Fruit fly (Drosophila melanogaster) whole organism, embryonic: ENCODE data around the gene RpS15Aa.

Experiments used
- BtbVII ChIP-seq: fragments of 200-800 bp; sonication (Bioruptor generic); optimal IDR thresholded peaks from 3 replicates; lab custom pipeline; 2017; ENCODE audit warnings: missing biosample characterization, mild to moderate bottlenecking, missing genetic modification characterization
- Bteb2 ChIP-seq: fragments of 200-800 bp; sonication (Bioruptor generic); optimal IDR thresholded peaks from 2 replicates; lab custom pipeline; 2016; ENCODE audit warnings: missing biosample characterization, missing genetic modification characterization
- CG11504 ChIP-seq: fragments of 200-800 bp; sonication (Bioruptor generic); optimal IDR thresholded peaks from 3 replicates; lab custom pipeline; 2019; ENCODE audit warnings: missing biosample characterization, mild to moderate bottlenecking, missing genetic modification characterization, moderate library complexity
- CG13775 ChIP-seq: fragments of 200-800 bp; sonication (Bioruptor generic); optimal IDR thresholded peaks from 3 replicates; lab custom pipeline; 2017; ENCODE audit warnings: missing biosample characterization, mild to moderate bottlenecking, missing genetic modification characterization
- CG14710 ChIP-seq: fragments of 200-800 bp; sonication (Bioruptor generic); optimal IDR thresholded peaks from 3 replicates; lab custom pipeline; 2019; ENCODE audit warnings: missing biosample characterization, mild to moderate bottlenecking, missing genetic modification characterization, moderate library complexity
- CG17359 ChIP-seq: fragments of 200-800 bp; sonication (Bioruptor generic); optimal IDR thresholded peaks from 3 replicates; lab custom pipeline; 2018; ENCODE audit warnings: missing biosample characterization, mild to moderate bottlenecking, missing genetic modification characterization, moderate library complexity
- CG17802 ChIP-seq: fragments of 200-800 bp; sonication (Bioruptor generic); optimal IDR thresholded peaks from 2 replicates; lab custom pipeline; 2018; ENCODE audit warnings: missing biosample characterization, mild to moderate bottlenecking, missing genetic modification characterization, moderate library complexity
- CG2120 ChIP-seq: fragments of 200-800 bp; sonication (Bioruptor generic); optimal IDR thresholded peaks from 3 replicates; lab custom pipeline; 2016; ENCODE audit warnings: missing biosample characterization, missing genetic modification characterization
- CG31365 ChIP-seq: fragments of 200-800 bp; sonication (Bioruptor generic); optimal IDR thresholded peaks from 2 replicates; lab custom pipeline; 2018; ENCODE audit warnings: missing biosample characterization, mild to moderate bottlenecking, missing genetic modification characterization
- CG4617 ChIP-seq: fragments of 200-800 bp; sonication (Bioruptor generic); optimal IDR thresholded peaks from 3 replicates; lab custom pipeline; 2016; ENCODE audit warnings: missing biosample characterization, missing genetic modification characterization, borderline replicate concordance
- CG5245 ChIP-seq: fragments of 200-800 bp; sonication (Bioruptor generic); optimal IDR thresholded peaks from 3 replicates; lab custom pipeline; 2016; ENCODE audit warnings: missing biosample characterization, missing genetic modification characterization
- CG6272 ChIP-seq: fragments of 200-800 bp; sonication (Bioruptor generic); IDR thresholded peaks from 2 replicates; pipeline ENCODE4 v1.3.6; 2022; ENCODE audit warnings: missing biosample characterization, missing genetic modification characterization
- CG6791 ChIP-seq: fragments of 200-800 bp; sonication (Bioruptor generic); IDR thresholded peaks from 3 replicates; pipeline ENCODE4 v1.3.6; 2022; ENCODE audit warnings: missing biosample characterization, missing genetic modification characterization; ENCODE audit not compliant: partially characterized antibody
- CG6813 ChIP-seq: fragments of 200-800 bp; sonication (Bioruptor generic); optimal IDR thresholded peaks from 2 replicates; lab custom pipeline; 2017; ENCODE audit warnings: missing biosample characterization, missing genetic modification characterization, mild to moderate bottlenecking, moderate library complexity, missing genetic modification reagents
- CG7271 ChIP-seq: fragments of 200-800 bp; sonication (Bioruptor generic); optimal IDR thresholded peaks from 2 replicates; lab custom pipeline; 2018; ENCODE audit warnings: missing biosample characterization, mild to moderate bottlenecking, missing genetic modification characterization, moderate library complexity
- CG7928 ChIP-seq: fragments of 200-800 bp; sonication (Bioruptor generic); optimal IDR thresholded peaks from 2 replicates; lab custom pipeline; 2017; ENCODE audit warnings: missing biosample characterization, mild to moderate bottlenecking, missing genetic modification characterization
- Deaf1 ChIP-seq: fragments of 200-800 bp; optimal IDR thresholded peaks from 3 replicates; lab custom pipeline; 2019; ENCODE audit warnings: missing biosample characterization, mild to moderate bottlenecking, missing genetic modification characterization, moderate library complexity
- Dip2 ChIP-seq: fragments of 200-800 bp; sonication (Bioruptor generic); IDR thresholded peaks from 2 replicates; pipeline ENCODE4 v1.3.6; 2022; ENCODE audit warnings: missing biosample characterization, missing genetic modification characterization
- Doc2 ChIP-seq: fragments of 200-800 bp; sonication (Bioruptor generic); IDR thresholded peaks from 2 replicates; pipeline ENCODE4 v1.3.6; 2022; ENCODE audit warnings: missing biosample characterization, missing genetic modification characterization
- GATAe ChIP-seq: fragments of 200-800 bp; sonication (Bioruptor generic); conservative IDR thresholded peaks from 2 replicates; pipeline ENCODE4 v1.3.6; 2022; ENCODE audit warnings: missing biosample characterization, missing genetic modification characterization
- HHEX ChIP-seq: fragments of 200-800 bp; sonication (Bioruptor generic); optimal IDR thresholded peaks from 3 replicates; lab custom pipeline; 2017; ENCODE audit warnings: missing biosample characterization, mild to moderate bottlenecking, missing genetic modification characterization, missing genetic modification reagents
- HLHmδ ChIP-seq: fragments of 200-800 bp; sonication (Bioruptor generic); optimal IDR thresholded peaks from 2 replicates; lab custom pipeline; 2018; ENCODE audit warnings: missing biosample characterization, mild to moderate bottlenecking, missing genetic modification characterization, moderate library complexity
- Hey ChIP-seq: fragments of 200-800 bp; sonication (Bioruptor generic); optimal IDR thresholded peaks from 3 replicates; lab custom pipeline; 2018; ENCODE audit warnings: missing biosample characterization, mild to moderate bottlenecking, missing genetic modification characterization
- PHDP ChIP-seq: fragments of 200-800 bp; sonication (Bioruptor generic); optimal IDR thresholded peaks from 3 replicates; lab custom pipeline; 2018; ENCODE audit warnings: missing biosample characterization, mild to moderate bottlenecking, missing genetic modification characterization, moderate library complexity
- Ravus ChIP-seq: fragments of 200-800 bp; sonication (Bioruptor generic); IDR thresholded peaks from 2 replicates; pipeline ENCODE4 v1.3.6; 2022; ENCODE audit warnings: missing biosample characterization, missing genetic modification characterization
- Sox100B ChIP-seq: fragments of 200-800 bp; sonication (Bioruptor generic); optimal IDR thresholded peaks from 3 replicates; lab custom pipeline; 2018; ENCODE audit warnings: missing biosample characterization, mild to moderate bottlenecking, missing genetic modification characterization
- ara ChIP-seq: fragments of 200-800 bp; sonication (Bioruptor generic); IDR thresholded peaks from 2 replicates; pipeline ENCODE4 v1.3.6; 2022; ENCODE audit warnings: missing biosample characterization, missing genetic modification characterization
- br ChIP-seq: fragments of >200 bp; optimal IDR thresholded peaks from 2 replicates; lab custom pipeline; 2017
- cas ChIP-seq: fragments of 200-800 bp; sonication (Bioruptor generic); IDR thresholded peaks from 2 replicates; pipeline ENCODE4 v1.3.6; 2022; ENCODE audit warnings: missing biosample characterization, missing genetic modification characterization
- chn ChIP-seq: fragments of 200-800 bp; sonication (Bioruptor generic); optimal IDR thresholded peaks from 2 replicates; lab custom pipeline; 2016; ENCODE audit warnings: missing biosample characterization, missing genetic modification characterization
- dm ChIP-seq: fragments of 200-800 bp; sonication (Bioruptor generic); optimal IDR thresholded peaks from 3 replicates; lab custom pipeline; 2016; ENCODE audit warnings: missing biosample characterization, missing genetic modification characterization
- en ChIP-seq: fragments of 200-800 bp; sonication (Bioruptor generic); optimal IDR thresholded peaks from 2 replicates; lab custom pipeline; 2016; ENCODE audit warnings: missing biosample characterization, missing genetic modification characterization
- gfzf ChIP-seq: fragments of 200-800 bp; sonication (Bioruptor generic); optimal IDR thresholded peaks from 2 replicates; lab custom pipeline; 2016; ENCODE audit warnings: missing biosample characterization, mild to moderate bottlenecking, missing genetic modification characterization, moderate library complexity
- h ChIP-seq: fragments of >200 bp; optimal IDR thresholded peaks from 2 replicates; lab custom pipeline; 2017
- jigr1 ChIP-seq: fragments of 200-800 bp; sonication (Bioruptor generic); IDR thresholded peaks from 3 replicates; pipeline ENCODE4 v1.3.6; 2022; ENCODE audit warnings: missing biosample characterization, missing genetic modification characterization
- jing ChIP-seq: fragments of 200-800 bp; sonication (Bioruptor generic); optimal IDR thresholded peaks from 2 replicates; lab custom pipeline; 2018; ENCODE audit warnings: missing biosample characterization, mild to moderate bottlenecking, missing genetic modification characterization
- lbe ChIP-seq: fragments of 200-800 bp; sonication (Bioruptor generic); optimal IDR thresholded peaks from 2 replicates; lab custom pipeline; 2016; ENCODE audit warnings: missing biosample characterization, mild to moderate bottlenecking, missing genetic modification characterization
- nerfin-2 ChIP-seq: fragments of 200-800 bp; sonication (Bioruptor generic); IDR thresholded peaks from 2 replicates; pipeline ENCODE4 v1.3.6; 2022; ENCODE audit warnings: missing biosample characterization, missing genetic modification characterization; ENCODE audit not compliant: partially characterized antibody
- nmo ChIP-seq: fragments of 200-800 bp; sonication (Bioruptor generic); optimal IDR thresholded peaks from 2 replicates; lab custom pipeline; 2018; ENCODE audit warnings: missing biosample characterization, mild to moderate bottlenecking, missing genetic modification characterization, moderate library complexity
- pfk ChIP-seq: fragments of 200-800 bp; sonication (Bioruptor generic); optimal IDR thresholded peaks from 2 replicates; lab custom pipeline; 2018; ENCODE audit warnings: missing biosample characterization, mild to moderate bottlenecking, missing genetic modification characterization, moderate library complexity
- pita ChIP-seq: fragments of 200-800 bp; sonication (Bioruptor generic); optimal IDR thresholded peaks from 2 replicates; lab custom pipeline; 2017; ENCODE audit warnings: missing biosample characterization, mild to moderate bottlenecking, missing genetic modification characterization
- psq ChIP-seq: fragments of 200-800 bp; sonication (Bioruptor generic); optimal IDR thresholded peaks from 2 replicates; lab custom pipeline; 2017; ENCODE audit warnings: missing biosample characterization, missing genetic modification characterization
- run ChIP-seq: fragments of 200-800 bp; sonication (Bioruptor generic); optimal IDR thresholded peaks from 3 replicates; lab custom pipeline; 2018; ENCODE audit warnings: missing biosample characterization, mild to moderate bottlenecking, missing genetic modification characterization
- sens ChIP-seq: fragments of 200-800 bp; sonication (Bioruptor generic); peaks from one replicate; lab custom pipeline; 2016; ENCODE audit warnings: missing biosample characterization, missing genetic modification characterization
- sima ChIP-seq: fragments of 200-800 bp; sonication (Bioruptor generic); optimal IDR thresholded peaks from 2 replicates; lab custom pipeline; 2016; ENCODE audit warnings: missing biosample characterization, missing genetic modification characterization
- ttk ChIP-seq: fragments of 200-800 bp; sonication (Bioruptor generic); IDR thresholded peaks from 2 replicates; pipeline ENCODE4 v2.1.2; 2022; ENCODE audit warnings: missing biosample characterization, missing genetic modification characterization
- unpg ChIP-seq: fragments of 200-800 bp; sonication (Bioruptor generic); optimal IDR thresholded peaks from 3 replicates; lab custom pipeline; 2018; ENCODE audit warnings: missing biosample characterization, mild to moderate bottlenecking, missing genetic modification characterization, moderate library complexity
- vfl ChIP-seq: fragments of 200-800 bp; sonication (Bioruptor generic); optimal IDR thresholded peaks from 2 replicates; lab custom pipeline; 2016; ENCODE audit warnings: missing biosample characterization, missing genetic modification characterization
- yki ChIP-seq: fragments of >200 bp; optimal IDR thresholded peaks from 3 replicates; lab custom pipeline; 2018

Gene RpS15Aa

DNA sequence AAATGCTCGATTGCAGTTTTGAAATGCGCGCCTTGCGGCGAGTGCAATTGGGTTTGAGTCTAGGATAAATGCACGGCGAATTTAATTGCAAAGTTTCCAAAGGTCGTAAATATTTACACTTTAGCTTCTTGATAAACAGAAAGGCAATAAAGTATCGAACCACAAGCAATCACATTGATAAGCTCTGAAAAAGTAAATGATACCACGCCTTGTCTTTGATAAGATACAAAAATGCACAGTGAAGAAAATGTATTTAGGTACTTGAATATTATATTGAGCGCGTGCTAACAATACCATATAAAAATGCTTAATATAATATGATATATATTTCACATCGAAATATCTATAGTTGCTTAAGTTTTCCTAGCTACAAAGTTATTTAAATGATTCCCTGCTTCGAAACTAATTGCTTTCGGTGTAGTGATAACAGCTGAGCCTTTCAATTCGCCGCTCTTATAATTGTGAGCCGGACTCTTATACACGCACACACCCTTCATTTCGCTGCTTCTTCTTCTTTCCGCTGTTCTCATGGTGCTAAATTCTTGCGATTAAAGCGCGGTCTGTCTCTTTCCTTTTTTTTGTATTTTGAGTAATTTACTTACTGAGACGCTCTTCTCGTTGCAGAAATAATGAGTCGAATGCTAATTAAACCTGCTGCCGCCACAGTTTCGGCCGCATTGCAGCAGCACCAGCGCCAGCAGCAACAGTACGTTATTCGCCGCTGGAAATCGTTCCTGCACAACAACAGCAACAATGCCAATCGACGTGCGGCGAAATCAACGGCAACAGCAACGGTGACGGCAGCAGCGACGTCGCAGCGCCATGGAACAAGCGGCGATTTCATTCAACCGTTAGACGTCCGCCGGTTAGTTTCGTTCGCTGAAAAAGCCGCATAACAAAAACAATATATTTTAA is 36.0 kb upstream of the RpS15Aa start (continued):
- no peak for TF ChIP-seq CG6791 (GFP tag; lab: Robert Waterston, UW)
- TF ChIP-seq pfk (GFP tag; lab: Kevin White, UChicago), result no peak
- TF ChIP-seq ttk (GFP tag; lab: Robert Waterston, UW), result peak; percentile 81
- TF ChIP-seq sens (GFP tag; lab: Kevin White, UChicago), result peak; percentile 91
- no peak for TF ChIP-seq CG7271 (tag; lab: Kevin White, UChicago)
- TF ChIP-seq Sox100B, result peak; percentile 89
- peak; percentile 89 for TF ChIP-seq run (tag; lab: Kevin White, UChicago)
- TF ChIP-seq sima (GFP tag; lab: Kevin White, UChicago), result no peak
- TF ChIP-seq vfl (GFP tag; lab: Kevin White, UChicago), result peak; percentile 1
- TF ChIP-seq jing (GFP tag; lab: Kevin White, UChicago), result peak; percentile 49
- 0 out of 2 replicates have a peak, but pooled peaks have one; percentile 51 for TF ChIP-seq cas (GFP tag; lab: Robert Waterston, UW)
- peak; percentile 37 for TF ChIP-seq Ravus (GFP tag; lab: Robert Waterston, UW)
- peak; percentile 84 for TF ChIP-seq HHEX (GFP tag; lab: Kevin White, UChicago)
- peak; percentile 85 for TF ChIP-seq CG14710 (tag; lab: Kevin White, UChicago)
- peak; percentile 89 for TF ChIP-seq CG17359 (tag; lab: Kevin White, UChicago)
- TF ChIP-seq CG5245 (GFP tag; lab: Kevin White, UChicago), result peak; percentile 74
- TF ChIP-seq CG11504 (tag; lab: Kevin White, UChicago), result peak; percentile 83
- TF ChIP-seq Dip2 (GFP tag; lab: Robert Waterston, UW), result no peak
- peak; percentile 51 for TF ChIP-seq CG17802 (tag; lab: Kevin White, UChicago)
- TF ChIP-seq PHDP (tag; lab: Kevin White, UChicago), result peak; percentile 90
- peak; percentile 57 for TF ChIP-seq Deaf1 (tag; lab: Kevin White, UChicago)
- TF ChIP-seq CG6272 (GFP tag; lab: Robert Waterston, UW), result peak; percentile 83
- peak; percentile 31 for TF ChIP-seq pita
- TF ChIP-seq ara, result peak; percentile 71; the same call in 1 of the 2 replicates
- TF ChIP-seq HLHmδ (GFP tag; lab: Kevin White, UChicago), result no peak
- peak; percentile 14 for TF ChIP-seq psq (GFP tag; lab: Kevin White, UChicago)
- TF ChIP-seq CG4617 (GFP tag; lab: Kevin White, UChicago), result peak; percentile 39
- TF ChIP-seq gfzf, result no peak
- TF ChIP-seq CG2120 (GFP tag; lab: Kevin White, UChicago), result peak; percentile 81
- TF ChIP-seq h (lab: Kevin White, UChicago), result no peak
- peak; percentile 76 for TF ChIP-seq CG6813 (GFP tag; lab: Kevin White, UChicago)
- TF ChIP-seq lbe (GFP tag; lab: Kevin White, UChicago), result peak; percentile 81
- TF ChIP-seq jigr1 (GFP tag; lab: Robert Waterston, UW), result peak; percentile 44; the same call in 1 of the 3 replicates
- peak; percentile 29 for TF ChIP-seq Bteb2 (GFP tag; lab: Kevin White, UChicago)
- no peak for TF ChIP-seq nerfin-2 (GFP tag; lab: Robert Waterston, UW)
- TF ChIP-seq unpg (GFP tag; lab: Kevin White, UChicago), result peak; percentile 88
- TF ChIP-seq nmo (GFP tag; lab: Kevin White, UChicago), result peak; percentile 86
- TF ChIP-seq CG31365 (tag; lab: Kevin White, UChicago), result peak; percentile 40
- TF ChIP-seq Doc2, result no peak
- TF ChIP-seq br (lab: Kevin White, UChicago), result no peak
- no peak for TF ChIP-seq Hey
- TF ChIP-seq CG13775 (GFP tag; lab: Kevin White, UChicago), result peak; percentile 81
- no peak for TF ChIP-seq en (GFP tag; lab: Kevin White, UChicago)
- peak; percentile 97 for TF ChIP-seq GATAe (GFP tag; lab: Robert Waterston, UW)
- TF ChIP-seq BtbVII (GFP tag; lab: Kevin White, UChicago), result peak; percentile 80
- no peak for TF ChIP-seq dm (GFP tag; lab: Kevin White, UChicago)
- TF ChIP-seq chn (GFP tag; lab: Kevin White, UChicago), result peak; percentile 35
- TF ChIP-seq CG7928 (GFP tag; lab: Kevin White, UChicago), result no peak
- TF ChIP-seq yki (lab: Kevin White, UChicago), result no peak
